Fruit fly (Drosophila melanogaster): ENCODE results near the gene CG5850.
A peak's percentile ranks its signal among the peaks of the same experiment; 100 is the strongest.

DNA sequence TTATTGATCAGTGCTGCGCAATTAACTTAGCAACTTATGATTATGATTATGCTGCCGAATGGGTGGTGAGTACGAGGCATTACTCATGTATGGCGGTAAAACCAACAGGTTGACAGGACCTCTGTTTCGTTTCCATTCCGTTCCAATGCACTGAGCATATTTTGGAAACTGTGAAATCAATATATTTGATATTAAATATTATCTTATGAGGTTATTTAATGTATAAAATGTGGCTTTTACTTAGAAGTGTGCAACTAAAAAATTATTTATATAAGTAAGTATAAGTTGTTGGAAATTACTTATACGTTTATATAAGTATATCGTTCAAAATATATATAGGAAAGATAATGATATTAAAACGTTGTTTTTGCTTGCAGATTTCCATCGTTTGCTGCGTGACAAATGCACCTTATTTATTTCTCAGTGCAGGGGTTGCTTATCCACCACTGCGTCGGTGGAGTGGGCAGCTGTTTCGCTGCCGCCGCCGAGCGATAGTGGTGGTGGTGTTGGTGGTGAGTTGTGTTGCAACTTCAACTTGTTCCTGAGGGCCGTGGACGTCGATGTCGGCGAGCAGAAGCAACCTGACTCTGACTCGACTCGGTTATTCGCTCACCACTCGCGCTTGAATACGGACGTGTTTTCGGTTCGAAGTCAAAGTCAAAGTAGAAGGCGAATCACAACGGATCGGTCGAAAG, 20.5 kb upstream of the CG5850 start, which contains the start of gene bib:
- TF ChIP-seq OdsH (GFP tag; optimal IDR thresholded peaks at IDR 0.05) (peak; percentile 89), Abd-B (GFP tag; optimal IDR thresholded peaks at IDR 0.05) (no peak), h (GFP tag; optimal IDR thresholded peaks at IDR 0.05) (peak; percentile 81), fru (GFP tag; optimal IDR thresholded peaks at IDR 0.05) (peak; percentile 86), psq (GFP tag; optimal IDR thresholded peaks at IDR 0.05) (peak; percentile 88), GATAd (GFP tag; optimal IDR thresholded peaks at IDR 0.05) (no peak), usp (GFP tag; optimal IDR thresholded peaks at IDR 0.05) (no peak)
